Fruit fly (Drosophila melanogaster) whole organism, embryonic: ENCODE data around the gene CG42580.

Experiments
- CG10321 ChIP-seq: fragments of 200-800 bp; sonication (Bioruptor generic); IDR thresholded peaks from 2 replicates; pipeline ENCODE4 v1.3.6; 2022; ENCODE audit warnings: missing biosample characterization, missing genetic modification characterization
- CG12659 ChIP-seq: fragments of 200-800 bp; sonication (Bioruptor generic); optimal IDR thresholded peaks from 3 replicates; lab custom pipeline; 2017; ENCODE audit warnings: mild to moderate bottlenecking, missing biosample characterization, missing genetic modification reagents, missing genetic modification characterization
- CG13894 ChIP-seq: fragments of 200-800 bp; sonication (Bioruptor generic); optimal IDR thresholded peaks from 3 replicates; lab custom pipeline; 2018; ENCODE audit warnings: missing biosample characterization, mild to moderate bottlenecking, missing genetic modification characterization, moderate library complexity
- CG17359 ChIP-seq: fragments of 200-800 bp; sonication (Bioruptor generic); optimal IDR thresholded peaks from 3 replicates; lab custom pipeline; 2018; ENCODE audit warnings: missing biosample characterization, mild to moderate bottlenecking, missing genetic modification characterization, moderate library complexity
- CG1832 ChIP-seq: fragments of 200-800 bp; sonication (Bioruptor generic); optimal IDR thresholded peaks from 2 replicates; lab custom pipeline; 2017; ENCODE audit warnings: missing biosample characterization, mild to moderate bottlenecking, missing genetic modification characterization, inconsistent platforms
- CTCF ChIP-seq: fragments of 200-800 bp; sonication (Bioruptor generic); optimal IDR thresholded peaks from 2 replicates; lab custom pipeline; 2017; ENCODE audit warnings: missing biosample characterization, mild to moderate bottlenecking, missing genetic modification characterization, moderate library complexity
- Deaf1 ChIP-seq: fragments of 200-800 bp; optimal IDR thresholded peaks from 3 replicates; lab custom pipeline; 2019; ENCODE audit warnings: missing biosample characterization, mild to moderate bottlenecking, missing genetic modification characterization, moderate library complexity
- E2f1 ChIP-seq: fragments of 200-800 bp; sonication (Bioruptor generic); IDR thresholded peaks from 2 replicates; pipeline ENCODE4 v1.3.6; 2022; ENCODE audit warnings: missing biosample characterization, missing genetic modification characterization
- Lhr ChIP-seq: fragments of 200-800 bp; sonication (Bioruptor generic); optimal IDR thresholded peaks from 3 replicates; lab custom pipeline; 2017; ENCODE audit warnings: mild to moderate bottlenecking, missing biosample characterization, missing genetic modification reagents, missing genetic modification characterization
- Nf-YB ChIP-seq: fragments of 200-800 bp; sonication (Bioruptor generic); optimal IDR thresholded peaks from 3 replicates; lab custom pipeline; 2019; ENCODE audit warnings: missing biosample characterization, mild to moderate bottlenecking, missing genetic modification characterization, moderate library complexity
- Nf-YC ChIP-seq: fragments of 200-800 bp; optimal IDR thresholded peaks from 3 replicates; lab custom pipeline; 2019; ENCODE audit warnings: missing biosample characterization, mild to moderate bottlenecking, missing genetic modification characterization, moderate library complexity
- abd-A ChIP-seq: fragments of 200-800 bp; sonication (Bioruptor generic); optimal IDR thresholded peaks from 3 replicates; lab custom pipeline; 2019; ENCODE audit warnings: missing biosample characterization, mild to moderate bottlenecking, missing genetic modification characterization, moderate library complexity
- caup ChIP-seq: fragments of 200-800 bp; sonication (Bioruptor generic); optimal IDR thresholded peaks from 3 replicates; lab custom pipeline; 2017; ENCODE audit warnings: missing biosample characterization, mild to moderate bottlenecking, missing genetic modification characterization, moderate library complexity; ENCODE audit not compliant: severe bottlenecking
- cg ChIP-seq: fragments of 200-800 bp; sonication (Bioruptor generic); optimal IDR thresholded peaks from 3 replicates; lab custom pipeline; 2019; ENCODE audit warnings: missing biosample characterization, mild to moderate bottlenecking, missing genetic modification characterization, moderate library complexity
- dan ChIP-seq: fragments of 200-800 bp; sonication (Bioruptor generic); IDR thresholded peaks from 2 replicates; pipeline ENCODE4 v1.3.6; 2022; ENCODE audit warnings: missing biosample characterization, missing genetic modification characterization
- ewg ChIP-seq: fragments of 200-800 bp; sonication (Bioruptor generic); optimal IDR thresholded peaks from 3 replicates; lab custom pipeline; 2017; ENCODE audit warnings: mild to moderate bottlenecking, missing biosample characterization, missing genetic modification reagents, missing genetic modification characterization
- pros ChIP-seq: fragments of 200-800 bp; sonication (Bioruptor generic); optimal IDR thresholded peaks from 3 replicates; lab custom pipeline; 2019; ENCODE audit warnings: missing biosample characterization, mild to moderate bottlenecking, missing genetic modification characterization, moderate library complexity
- run ChIP-seq: fragments of 200-800 bp; sonication (Bioruptor generic); optimal IDR thresholded peaks from 3 replicates; lab custom pipeline; 2018; ENCODE audit warnings: missing biosample characterization, mild to moderate bottlenecking, missing genetic modification characterization
- seq ChIP-seq: fragments of 200-800 bp; sonication (Bioruptor generic); IDR thresholded peaks from 2 replicates; pipeline ENCODE4 v1.3.6; 2022; ENCODE audit warnings: missing biosample characterization, missing genetic modification characterization
- tap ChIP-seq: fragments of 200-800 bp; optimal IDR thresholded peaks from 3 replicates; lab custom pipeline; 2019; ENCODE audit warnings: missing biosample characterization, mild to moderate bottlenecking, missing genetic modification characterization, moderate library complexity
- usp ChIP-seq: fragments of >200 bp; optimal IDR thresholded peaks from 2 replicates; lab custom pipeline; 2017; ENCODE audit warnings: missing biosample characterization, missing genetic modification characterization
- z ChIP-seq: fragments of 200-800 bp; sonication (Bioruptor generic); IDR thresholded peaks from 3 replicates; pipeline ENCODE4 v1.3.6; 2022; ENCODE audit warnings: missing biosample characterization, missing genetic modification characterization

CG42580 gene

DNA sequence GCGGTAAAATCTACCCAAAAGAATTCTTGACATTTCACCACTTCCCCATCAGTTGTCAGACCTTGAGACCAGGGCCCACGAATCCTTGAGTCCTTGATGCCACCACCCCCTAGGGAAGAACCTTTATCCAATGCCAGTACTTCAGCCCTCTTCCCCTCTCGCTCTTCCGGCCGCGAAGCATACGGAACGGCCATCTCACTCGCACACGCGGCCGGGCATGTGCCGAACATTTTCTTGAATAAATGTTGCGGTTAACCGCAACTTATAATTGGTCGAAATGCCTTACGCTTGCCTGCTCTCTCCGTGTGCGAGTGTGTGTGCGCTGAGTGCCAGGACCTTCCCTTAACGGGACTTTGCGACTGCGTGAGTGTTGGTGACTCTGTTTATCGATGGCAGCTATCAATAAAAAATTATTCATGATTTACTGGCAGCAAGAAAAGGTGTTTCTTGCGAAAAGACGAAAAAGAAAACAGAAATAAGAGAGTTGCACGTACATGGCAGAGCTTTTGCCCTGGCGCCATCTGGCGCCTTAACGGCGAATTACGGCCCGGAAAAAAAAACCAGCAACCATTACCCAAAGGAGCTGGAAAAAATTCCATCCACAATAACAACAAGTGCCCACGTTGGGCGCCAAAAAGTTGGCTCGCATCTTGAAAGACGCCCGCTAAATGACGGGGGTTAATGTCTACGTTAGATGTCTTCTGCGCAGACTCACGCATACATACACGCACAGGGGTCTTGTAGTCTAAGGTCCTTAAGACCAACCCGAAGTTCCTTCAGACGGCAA lies 8.9 kb downstream of the CG42580 start:
- TF ChIP-seq CG12659 (no peak), CTCF (GFP tag; lab: Kevin White, UChicago) (peak; percentile 70), abd-A (peak; percentile 74), CG1832 (GFP tag; lab: Kevin White, UChicago) (peak; percentile 75), seq (GFP tag; lab: Robert Waterston, UW) (peak; percentile 91), Nf-YC (tag; lab: Kevin White, UChicago) (peak; percentile 97), ewg (GFP tag; lab: Kevin White, UChicago) (peak; percentile 52), usp (no peak), cg (GFP tag; lab: Kevin White, UChicago) (peak; percentile 44), CG10321 (GFP tag; lab: Robert Waterston, UW) (peak; percentile 38; the same call in 1 of the 2 replicates), run (tag; lab: Kevin White, UChicago) (peak; percentile 64), Lhr (GFP tag; lab: Kevin White, UChicago) (no peak), Deaf1 (tag; lab: Kevin White, UChicago) (peak; percentile 32), CG17359 (tag; lab: Kevin White, UChicago) (no peak), caup (GFP tag; lab: Kevin White, UChicago) (no peak), pros (GFP tag; lab: Kevin White, UChicago) (peak; percentile 60), Nf-YB (GFP tag; lab: Kevin White, UChicago) (peak; percentile 97)

DNA sequence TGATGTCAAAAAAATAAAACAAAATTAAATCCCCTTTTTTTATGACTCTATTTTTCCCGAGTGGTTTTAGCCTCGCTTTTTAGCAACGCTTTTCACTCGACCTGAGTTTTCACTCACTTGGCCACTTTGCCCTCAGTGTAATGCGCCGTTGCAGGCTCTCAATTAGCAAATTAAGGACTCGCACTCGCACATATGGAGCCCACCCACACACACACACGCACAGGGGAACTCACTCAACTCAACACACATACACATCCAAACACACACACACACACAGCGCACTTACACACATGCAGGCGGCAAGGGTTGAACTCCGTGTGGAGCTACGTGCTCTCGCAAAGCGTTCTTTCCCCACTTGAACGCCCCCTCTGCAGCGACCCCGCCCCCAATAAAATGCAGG lies 38.9 kb downstream of the CG42580 start:
- no peak for TF ChIP-seq tap (tag; lab: Kevin White, UChicago)
- peak; percentile 87 for TF ChIP-seq z (GFP tag; lab: Robert Waterston, UW)

DNA sequence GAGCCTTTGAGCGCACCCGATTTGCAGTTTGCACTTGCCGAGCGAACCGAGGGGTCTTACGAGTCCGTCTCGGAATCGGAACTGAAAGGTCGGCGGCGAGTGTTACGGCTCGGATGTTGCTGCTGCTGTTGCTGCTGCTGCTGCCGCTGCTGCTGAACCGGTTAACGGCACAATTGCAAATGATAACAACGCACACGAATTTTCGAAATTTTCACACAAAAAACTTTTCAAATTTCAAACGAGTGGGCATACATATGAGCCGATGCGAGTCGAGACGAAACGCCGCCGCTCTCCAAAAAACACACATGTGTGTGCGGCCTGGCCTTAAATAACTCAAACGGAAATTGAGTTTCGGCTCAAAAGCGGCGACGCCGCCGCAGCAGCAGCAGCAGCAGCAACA lies 49.6 kb downstream of the CG42580 start, which contains the start of gene RunxA:
TSS of gene RunxA (minus strand) at position 101 of the 400 bp plus-strand sequence.
- peak; percentile 23 for TF ChIP-seq Deaf1 (tag; lab: Kevin White, UChicago)
- TF ChIP-seq dan, result no peak
- no peak for TF ChIP-seq CG13894 (tag; lab: Kevin White, UChicago)
- no peak for TF ChIP-seq E2f1 (GFP tag; lab: Robert Waterston, UW)
- peak; percentile 89 for TF ChIP-seq z (GFP tag; lab: Robert Waterston, UW)
